Worm (Caenorhabditis elegans): ENCODE data around the gene C29F9.12.

DNA sequence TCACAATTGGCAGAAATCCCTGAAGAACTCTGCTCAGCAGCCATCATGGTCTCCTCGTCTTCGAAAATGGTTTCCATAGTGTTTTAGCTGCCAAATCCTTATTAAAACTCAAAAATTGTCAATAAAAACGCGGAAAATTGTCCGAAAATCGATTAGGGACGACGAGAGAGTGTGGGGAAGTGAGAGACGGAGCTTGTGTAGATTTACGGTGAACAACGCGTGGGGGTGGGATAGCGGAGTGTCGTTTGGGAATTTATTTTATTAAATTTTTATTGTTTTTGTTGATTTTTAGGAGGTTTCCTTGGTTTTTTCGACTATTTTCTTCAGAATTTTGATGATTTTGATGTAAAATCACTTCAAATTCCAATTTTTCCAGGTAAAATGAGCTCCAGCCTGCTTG is 34.6 kb downstream of the C29F9.12 start, which contains the start of the genes F54C4.4 and mrpl-40:
- TF ChIP-seq T22C8.4 (GFP tag; IDR thresholded peaks at IDR 0.05), result peak; percentile 86
- TF ChIP-seq med-1 (GFP tag; optimal IDR thresholded peaks at IDR 0.05; ENCODE audit: insufficient read depth), result no peak
- TF ChIP-seq ztf-23 (GFP tag; IDR thresholded peaks at IDR 0.05), result no peak
- TF ChIP-seq ztf-29 (GFP tag; IDR thresholded peaks at IDR 0.05), result no peak
- no peak for TF ChIP-seq tab-1 (GFP tag; IDR thresholded peaks at IDR 0.05)
- TF ChIP-seq klf-2 (GFP tag; conservative IDR thresholded peaks at IDR 0.05), result no peak
- TF ChIP-seq ref-1 (GFP tag; conservative IDR thresholded peaks at IDR 0.05), result no peak

Measured in whole organism, midembryonic.